Fruit fly (Drosophila melanogaster) whole organism: ENCODE data around the gene CG14273.

ENCODE experiments used
- CG8478 ChIP-seq: fragments of >200 bp; optimal IDR thresholded peaks from 2 replicates; lab custom pipeline; 2018; ENCODE audit warnings: inconsistent platforms
- Dll ChIP-seq: fragments of >200 bp; optimal IDR thresholded peaks from 2 replicates; lab custom pipeline; 2017
- EcR ChIP-seq, 2 experiments: fragments of >200 bp; optimal IDR thresholded peaks; 2 replicates each; lab custom pipeline; 2017; ENCODE audit warnings: missing biosample characterization in 2 of 2, missing genetic modification characterization in 2 of 2, missing genetic modification reagents in 2 of 2
- pan ChIP-seq: fragments of >200 bp; optimal IDR thresholded peaks from 2 replicates; lab custom pipeline; 2017
- psq ChIP-seq: fragments of >200 bp; optimal IDR thresholded peaks from 2 replicates; lab custom pipeline; 2017
- usp ChIP-seq: fragments of >200 bp; optimal IDR thresholded peaks from 2 replicates; lab custom pipeline; 2017; ENCODE audit warnings: missing biosample characterization, missing genetic modification characterization, mixed read lengths

The CG14273 gene

dm6 chr2L:8364006-8364956, 21.8 kb downstream of the CG14273 start, which contains the start of the genes RpS13 and CSN8:
Gene RpS13, minus strand, starts transcription at chr2L:8364662.
Gene CSN8, plus strand, starts transcription at chr2L:8364855.
- TF ChIP-seq pan (lab: Kevin White, UChicago) (no peak), CG8478 (lab: Kevin White, UChicago) (no peak), psq (lab: Kevin White, UChicago) (no peak), EcR (GFP tag; optimal IDR thresholded peaks at IDR 0.05; lab: Kevin White, UChicago) (no peak), Dll (lab: Kevin White, UChicago) (no peak), usp (GFP tag; lab: Kevin White, UChicago) (no peak)

dm6 chr2L:8365701-8366643, 23.5 kb downstream of the CG14273 start, which contains the start of gene Pp2A-29B:
Gene Pp2A-29B, plus strand, starts transcription at chr2L:8366038.
- TF ChIP-seq CG8478 (lab: Kevin White, UChicago) = no peak
- no peak for TF ChIP-seq pan (lab: Kevin White, UChicago)
- no peak for TF ChIP-seq Dll (lab: Kevin White, UChicago)
- no peak for TF ChIP-seq psq (lab: Kevin White, UChicago)
- no peak for TF ChIP-seq usp (GFP tag; lab: Kevin White, UChicago)
- TF ChIP-seq EcR (GFP tag; optimal IDR thresholded peaks at IDR 0.05; lab: Kevin White, UChicago) = no peak

- no peak for TF ChIP-seq CG8478 (lab: Kevin White, UChicago)
- no peak for TF ChIP-seq psq (lab: Kevin White, UChicago)
- TF ChIP-seq pan (lab: Kevin White, UChicago) = no peak
- no peak for TF ChIP-seq usp (GFP tag; lab: Kevin White, UChicago)
- no peak for TF ChIP-seq EcR (GFP tag; optimal IDR thresholded peaks at IDR 0.05; lab: Kevin White, UChicago)
- no peak for TF ChIP-seq Dll (lab: Kevin White, UChicago)
Measured at dm6 chr2L:8370364-8371326, 28.1 kb downstream of the CG14273 start, which contains the start of gene CG17292. Gene CG17292, plus strand, starts transcription at chr2L:8370454.

dm6 chr2L:8371354-8371937, 29.0 kb downstream of the CG14273 start:
- no peak for TF ChIP-seq EcR (GFP tag; optimal IDR thresholded peaks at IDR 0.05; lab: Kevin White, UChicago)
- TF ChIP-seq psq (lab: Kevin White, UChicago) = no peak
- TF ChIP-seq Dll (lab: Kevin White, UChicago) = no peak
- no peak for TF ChIP-seq pan (lab: Kevin White, UChicago)
- TF ChIP-seq usp (GFP tag; lab: Kevin White, UChicago) = no peak
- no peak for TF ChIP-seq CG8478 (lab: Kevin White, UChicago)

dm6 chr2L:8372248-8372647, 29.8 kb downstream of the CG14273 start:
- TF ChIP-seq pan (lab: Kevin White, UChicago) (no peak), CG8478 (lab: Kevin White, UChicago) (no peak), EcR (GFP tag; optimal IDR thresholded peaks at IDR 0.05; lab: Kevin White, UChicago) (no peak), Dll (lab: Kevin White, UChicago) (no peak), usp (GFP tag; lab: Kevin White, UChicago) (no peak), psq (lab: Kevin White, UChicago) (no peak)

dm6 chr2L:8374235-8374634, 31.7 kb downstream of the CG14273 start, which contains the start of gene Wdr82:
Gene Wdr82, plus strand, starts transcription at chr2L:8374461.
- TF ChIP-seq CG8478 (lab: Kevin White, UChicago) (no peak), pan (lab: Kevin White, UChicago) (no peak), Dll (lab: Kevin White, UChicago) (no peak), EcR (GFP tag; optimal IDR thresholded peaks at IDR 0.05; lab: Kevin White, UChicago) (no peak), usp (GFP tag; lab: Kevin White, UChicago) (no peak), psq (lab: Kevin White, UChicago) (no peak)

dm6 chr2L:8376717-8377116, 34.2 kb downstream of the CG14273 start, which contains the start of the genes CG13390 and CG17294:
Gene CG13390, minus strand, starts transcription at chr2L:8376797.
Gene CG17294, plus strand, starts transcription at chr2L:8377035.
- TF ChIP-seq Dll (lab: Kevin White, UChicago) (no peak), pan (lab: Kevin White, UChicago) (no peak), usp (GFP tag; lab: Kevin White, UChicago) (no peak), EcR (GFP tag; optimal IDR thresholded peaks at IDR 0.05; lab: Kevin White, UChicago) (no peak), CG8478 (lab: Kevin White, UChicago) (no peak), psq (lab: Kevin White, UChicago) (no peak)

dm6 chr2L:8381508-8382036, 39.1 kb downstream of the CG14273 start, which contains the start of gene AlaRS:
Gene AlaRS, minus strand, starts transcription at chr2L:8381764.
- TF ChIP-seq usp (GFP tag; lab: Kevin White, UChicago) (no peak), EcR (GFP tag; optimal IDR thresholded peaks at IDR 0.05; lab: Kevin White, UChicago) (no peak), CG8478 (lab: Kevin White, UChicago) (no peak), psq (lab: Kevin White, UChicago) (no peak), pan (lab: Kevin White, UChicago) (no peak), Dll (lab: Kevin White, UChicago) (no peak)
